Worm (Caenorhabditis elegans) whole organism, L3 larva: ENCODE measurements around the gene T19D12.4.
A peak's percentile ranks its signal among the peaks of the same experiment; 100 is the strongest.

Source experiments
- R02D3.7 ChIP-seq: fragments of 150-350 bp; optimal IDR thresholded peaks from 2 replicates; lab custom pipeline; 2014; ENCODE audit warnings: missing biosample characterization, missing genetic modification characterization
- ZK546.5 ChIP-seq: sonication (generic microtip); optimal IDR thresholded peaks from 2 replicates; lab custom pipeline; 2017; ENCODE audit warnings: missing biosample characterization, missing genetic modification characterization
- ama-1 ChIP-seq: fragments of 150-350 bp; optimal IDR thresholded peaks from 2 replicates; lab custom pipeline; 2018
- ceh-28 ChIP-seq: fragments of 150-350 bp; optimal IDR thresholded peaks from 2 replicates; lab custom pipeline; 2014; ENCODE audit warnings: missing biosample characterization, missing genetic modification reagents, missing genetic modification characterization
- elt-3 ChIP-seq, 3 experiments: fragments of 150-350 bp in 1 of 3; sonication (generic microtip) in 2 of 3; optimal IDR thresholded peaks; 2 replicates in 2 of 3; 4 replicates in 1 of 3; lab custom pipeline; 2014 to 2017; ENCODE audit warnings: missing biosample characterization in 3 of 3, missing genetic modification characterization in 3 of 3
- fos-1 ChIP-seq: fragments of 150-350 bp; optimal IDR thresholded peaks from 2 replicates; lab custom pipeline; 2014; ENCODE audit warnings: missing biosample characterization, missing genetic modification characterization
- mdl-1 ChIP-seq: fragments of 150-350 bp; optimal IDR thresholded peaks from 2 replicates; lab custom pipeline; 2014; ENCODE audit warnings: missing biosample characterization, missing genetic modification characterization
- nhr-11 ChIP-seq: fragments of 150-350 bp; optimal IDR thresholded peaks from 2 replicates; lab custom pipeline; 2014; ENCODE audit warnings: missing biosample characterization, missing genetic modification characterization
- nhr-25 ChIP-seq: sonication (generic microtip); optimal IDR thresholded peaks from 2 replicates; lab custom pipeline; 2017; ENCODE audit warnings: missing biosample characterization, missing genetic modification characterization
- pqm-1 ChIP-seq: fragments of 150-350 bp; optimal IDR thresholded peaks from 2 replicates; lab custom pipeline; 2017; ENCODE audit warnings: missing biosample characterization, missing genetic modification characterization, inconsistent platforms
- skn-1 ChIP-seq: fragments of 150-350 bp; optimal IDR thresholded peaks from 2 replicates; lab custom pipeline; 2014; ENCODE audit warnings: missing biosample characterization, missing genetic modification characterization
- snpc-4 ChIP-seq: fragments of 150-350 bp; optimal IDR thresholded peaks from 2 replicates; lab custom pipeline; 2014; ENCODE audit warnings: missing biosample characterization, missing genetic modification characterization
- ztf-11 ChIP-seq: fragments of 150-350 bp; optimal IDR thresholded peaks from 2 replicates; lab custom pipeline; 2014; ENCODE audit warnings: missing biosample characterization, missing genetic modification characterization
- ztf-4 ChIP-seq: fragments of 150-350 bp; optimal IDR thresholded peaks from 2 replicates; lab custom pipeline; 2014; ENCODE audit warnings: missing biosample characterization, missing genetic modification characterization

DNA sequence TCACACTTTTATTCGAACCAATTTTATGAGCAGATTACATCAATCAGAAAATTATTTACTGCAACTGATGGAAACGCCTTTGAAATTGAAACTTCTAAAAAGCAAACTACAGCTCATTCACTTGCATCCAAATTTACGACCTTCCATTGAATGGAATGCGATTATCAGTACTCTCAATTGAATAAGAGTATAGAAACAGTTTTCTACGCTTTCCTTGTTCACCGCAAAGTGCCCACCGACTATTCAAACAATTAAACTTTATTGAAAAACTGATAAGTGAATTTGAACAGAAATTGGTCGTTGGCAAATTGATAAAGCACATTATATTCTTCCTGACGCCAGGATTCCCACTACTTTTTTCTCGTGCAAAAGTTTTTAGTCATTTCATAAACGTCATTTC is 35.0 kb downstream of the T19D12.4 start:
- TF ChIP-seq ZK546.5 (tag; lab: Kevin White, UChicago) (no peak), ztf-11 (tag; lab: Kevin White, UChicago) (no peak), mdl-1 (tag; lab: Kevin White, UChicago) (no peak), ztf-4 (no peak), ama-1 (lab: Kevin White, UChicago) (no peak), R02D3.7 (no peak), skn-1 (no peak), ceh-28 (tag; lab: Kevin White, UChicago) (no peak), nhr-25 (tag; lab: Kevin White, UChicago) (no peak), pqm-1 (tag; lab: Kevin White, UChicago) (peak; percentile 39), nhr-11 (tag; lab: Kevin White, UChicago) (no peak), elt-3 (tag; optimal IDR thresholded peaks at IDR 0.05; lab: Kevin White, UChicago) (no peak), snpc-4 (tag; lab: Kevin White, UChicago) (no peak), fos-1 (tag; lab: Kevin White, UChicago) (no peak)
